Worm (Caenorhabditis elegans) whole organism, L1 larva: Measurements from ENCODE around the gene C14E2.6.

Source experiments
- C16A3.4 ChIP-seq: fragments of 150-350 bp; optimal IDR thresholded peaks from 2 replicates; lab custom pipeline; 2014; ENCODE audit warnings: missing biosample characterization, missing genetic modification characterization
- Y116A8C.19 ChIP-seq: sonication (generic microtip); optimal IDR thresholded peaks from 2 replicates; lab custom pipeline; 2016; ENCODE audit warnings: missing compliant biosample characterization, missing genetic modification characterization, borderline replicate concordance
- ama-1 ChIP-seq: fragments of 150-350 bp; optimal IDR thresholded peaks from 2 replicates; lab custom pipeline; 2014
- ceh-63 ChIP-seq: fragments of 200-800 bp; sonication (Bioruptor generic); optimal IDR thresholded peaks from 2 replicates; lab custom pipeline; 2018; ENCODE audit warnings: mild to moderate bottlenecking, missing genetic modification characterization, missing compliant biosample characterization
- ceh-82 ChIP-seq, 3 experiments: fragments of 150-350 bp in 1 of 3; sonication (generic microtip) in 2 of 3; optimal IDR thresholded peaks; 2 replicates each; lab custom pipeline; 2014 to 2017; ENCODE audit warnings: missing biosample characterization in 3 of 3, missing genetic modification characterization in 3 of 3
- dpl-1 ChIP-seq, 3 experiments: fragments of 150-350 bp in 2 of 3; sonication (generic microtip) in 1 of 3; optimal IDR thresholded peaks; 2 replicates each; lab custom pipeline; 2014 to 2017; ENCODE audit warnings: missing biosample characterization in 3 of 3, missing genetic modification characterization in 3 of 3, missing genetic modification reagents in 3 of 3
- efl-1 ChIP-seq, 4 experiments: fragments of 150-350 bp; optimal IDR thresholded peaks in 3 of 4; peaks in 1 of 4; 1 replicate in 1 of 4; 2 replicates in 3 of 4; lab custom pipeline; 2014; ENCODE audit warnings: missing biosample characterization in 2 of 4, missing genetic modification characterization in 2 of 4, missing genetic modification reagents in 2 of 4
- efl-3 ChIP-seq: fragments of 200-800 bp; sonication (Bioruptor generic); optimal IDR thresholded peaks from 2 replicates; lab custom pipeline; 2018; ENCODE audit warnings: mild to moderate bottlenecking, missing genetic modification characterization, missing compliant biosample characterization
- egl-13 ChIP-seq: sonication (generic microtip); optimal IDR thresholded peaks from 2 replicates; lab custom pipeline; 2016; ENCODE audit warnings: missing genotype, missing genetic modification reagents, missing genetic modification characterization, missing compliant biosample characterization
- egl-27 ChIP-seq, 2 experiments: fragments of 150-350 bp in 1 of 2; sonication (generic microtip); optimal IDR thresholded peaks; 3 replicates each; lab custom pipeline; 2017 to 2018; ENCODE audit warnings: missing biosample characterization in 2 of 2, missing genetic modification characterization in 2 of 2, missing genetic modification reagents in 2 of 2
- elt-2 ChIP-seq: sonication (generic microtip); optimal IDR thresholded peaks from 2 replicates; lab custom pipeline; 2016; ENCODE audit warnings: missing genetic modification characterization, mild to moderate bottlenecking, inconsistent platforms, missing compliant biosample characterization, missing genetic modification reagents
- elt-3 ChIP-seq, 6 experiments: fragments of 150-350 bp in 1 of 6; sonication (generic microtip); optimal IDR thresholded peaks; 2 replicates each; lab custom pipeline; 2017 to 2018; ENCODE audit warnings: missing biosample characterization in 6 of 6, missing genetic modification characterization in 6 of 6, inconsistent platforms in 1 of 6
- ets-5 ChIP-seq: fragments of 200-800 bp; sonication (Bioruptor generic); IDR thresholded peaks from 2 replicates; pipeline ENCODE4 v1.3.6; 2022; ENCODE audit warnings: missing genetic modification characterization, missing compliant biosample characterization
- fkh-10 ChIP-seq: sonication (generic microtip); optimal IDR thresholded peaks from 2 replicates; lab custom pipeline; 2017; ENCODE audit warnings: missing biosample characterization, missing genetic modification reagents, missing genetic modification characterization
- fos-1 ChIP-seq: fragments of 150-350 bp; optimal IDR thresholded peaks from 2 replicates; lab custom pipeline; 2014; ENCODE audit warnings: missing biosample characterization, missing genetic modification characterization
- grh-1 ChIP-seq: fragments of 200-800 bp; sonication (Bioruptor generic); IDR thresholded peaks from 2 replicates; pipeline ENCODE4 v1.3.6; 2022; ENCODE audit warnings: missing genetic modification reagents, missing genetic modification characterization, missing compliant biosample characterization
- hlh-17 ChIP-seq: fragments of 200-800 bp; sonication (Bioruptor generic); optimal IDR thresholded peaks from 2 replicates; lab custom pipeline; 2018; ENCODE audit warnings: missing genetic modification characterization, mild to moderate bottlenecking, missing compliant biosample characterization, moderate library complexity, borderline replicate concordance
- hpl-2 ChIP-seq: fragments of 150-350 bp; optimal IDR thresholded peaks from 2 replicates; lab custom pipeline; 2014; ENCODE audit warnings: missing biosample characterization, missing genetic modification reagents, missing genetic modification characterization
- lin-15B ChIP-seq: fragments of 150-350 bp; sonication (generic microtip); optimal IDR thresholded peaks from 3 replicates; lab custom pipeline; 2014; ENCODE audit warnings: missing biosample characterization, missing genetic modification characterization
- lin-35 ChIP-seq, 2 experiments: fragments of 150-350 bp; optimal IDR thresholded peaks; 2 replicates each; lab custom pipeline; 2014; ENCODE audit warnings: missing biosample characterization in 2 of 2, missing genetic modification characterization in 2 of 2, missing genetic modification reagents in 2 of 2
- lir-3 ChIP-seq: sonication (generic microtip); optimal IDR thresholded peaks from 2 replicates; lab custom pipeline; 2016; ENCODE audit warnings: mild to moderate bottlenecking, missing genetic modification characterization, moderate library complexity, missing compliant biosample characterization; ENCODE audit not compliant: poor library complexity
- lsy-2 ChIP-seq, 2 experiments: fragments of 150-350 bp; optimal IDR thresholded peaks; 2 replicates each; lab custom pipeline; 2014; ENCODE audit warnings: missing biosample characterization in 2 of 2, missing genetic modification characterization in 2 of 2
- mdl-1 ChIP-seq, 2 experiments: fragments of 150-350 bp; optimal IDR thresholded peaks; 2 replicates each; lab custom pipeline; 2014 to 2017; ENCODE audit warnings: missing biosample characterization in 2 of 2, missing genetic modification characterization in 2 of 2, inconsistent platforms in 1 of 2
- nhr-11 ChIP-seq: fragments of 150-350 bp; optimal IDR thresholded peaks from 2 replicates; lab custom pipeline; 2014; ENCODE audit warnings: missing biosample characterization, missing genetic modification characterization
- nhr-12 ChIP-seq: sonication (generic microtip); optimal IDR thresholded peaks from 2 replicates; lab custom pipeline; 2017; ENCODE audit warnings: missing biosample characterization, missing genetic modification characterization
- nhr-20 ChIP-seq: sonication (generic microtip); optimal IDR thresholded peaks from 2 replicates; lab custom pipeline; 2016; ENCODE audit warnings: mild to moderate bottlenecking, missing genetic modification characterization, missing compliant biosample characterization
- nhr-237 ChIP-seq: fragments of 150-350 bp; optimal IDR thresholded peaks from 2 replicates; lab custom pipeline; 2014; ENCODE audit warnings: missing biosample characterization, missing genetic modification characterization
- nhr-28 ChIP-seq: fragments of 150-350 bp; optimal IDR thresholded peaks from 2 replicates; lab custom pipeline; 2014; ENCODE audit warnings: missing biosample characterization, missing genetic modification characterization
- nhr-47 ChIP-seq: sonication (generic microtip); optimal IDR thresholded peaks from 2 replicates; lab custom pipeline; 2016; ENCODE audit warnings: mild to moderate bottlenecking, missing genetic modification characterization, moderate library complexity, missing compliant biosample characterization
- nhr-71 ChIP-seq: sonication (generic microtip); optimal IDR thresholded peaks from 2 replicates; lab custom pipeline; 2016; ENCODE audit warnings: mild to moderate bottlenecking, missing genetic modification characterization, moderate library complexity, missing compliant biosample characterization
- nhr-84 ChIP-seq: sonication (generic microtip); optimal IDR thresholded peaks from 2 replicates; lab custom pipeline; 2017; ENCODE audit warnings: missing biosample characterization, missing genetic modification characterization
- nhr-85 ChIP-seq: sonication (generic microtip); peaks from one replicate; lab custom pipeline; 2016; ENCODE audit warnings: missing genetic modification characterization, inconsistent platforms, missing compliant biosample characterization
- pqm-1 ChIP-seq: sonication (generic microtip); optimal IDR thresholded peaks from 3 replicates; lab custom pipeline; 2017; ENCODE audit warnings: missing biosample characterization, missing genetic modification characterization
- rnt-1 ChIP-seq: sonication (generic microtip); optimal IDR thresholded peaks from 2 replicates; lab custom pipeline; 2016; ENCODE audit warnings: mild to moderate bottlenecking, missing genetic modification characterization, moderate library complexity, missing compliant biosample characterization
- skn-1 ChIP-seq: fragments of 150-350 bp; optimal IDR thresholded peaks from 2 replicates; lab custom pipeline; 2014; ENCODE audit warnings: missing biosample characterization, missing genetic modification characterization
- snu-23 ChIP-seq: sonication (generic microtip); optimal IDR thresholded peaks from 2 replicates; lab custom pipeline; 2016; ENCODE audit warnings: missing genetic modification characterization, missing compliant biosample characterization
- sptf-1 ChIP-seq: fragments of 150-350 bp; optimal IDR thresholded peaks from 2 replicates; lab custom pipeline; 2014; ENCODE audit warnings: missing biosample characterization, missing genetic modification characterization
- tbx-2 ChIP-seq: sonication (generic microtip); optimal IDR thresholded peaks from 2 replicates; lab custom pipeline; 2016; ENCODE audit warnings: missing genetic modification characterization, missing compliant biosample characterization
- unc-130 ChIP-seq: fragments of 150-350 bp; optimal IDR thresholded peaks from 2 replicates; lab custom pipeline; 2017; ENCODE audit warnings: missing biosample characterization, missing genetic modification characterization, inconsistent platforms
- unc-62 ChIP-seq: fragments of 150-350 bp; optimal IDR thresholded peaks from 2 replicates; lab custom pipeline; 2014; ENCODE audit warnings: missing biosample characterization, missing genetic modification reagents, missing genetic modification characterization
- unc-86 ChIP-seq: sonication (generic microtip); optimal IDR thresholded peaks from 2 replicates; lab custom pipeline; 2016; ENCODE audit warnings: missing genetic modification characterization, missing compliant biosample characterization
- unc-98 ChIP-seq: fragments of 200-800 bp; sonication (Bioruptor generic); IDR thresholded peaks from 2 replicates; pipeline ENCODE4 v1.3.6; 2022; ENCODE audit warnings: missing genetic modification characterization, missing compliant biosample characterization
- xbp-1 ChIP-seq: sonication (generic microtip); optimal IDR thresholded peaks from 2 replicates; lab custom pipeline; 2016; ENCODE audit warnings: missing genetic modification characterization, missing compliant biosample characterization
- ztf-11 ChIP-seq, 2 experiments: sonication (generic microtip); optimal IDR thresholded peaks; 2 replicates each; lab custom pipeline; 2016 to 2017; ENCODE audit warnings: missing genetic modification characterization in 2 of 2, missing biosample characterization in 1 of 2, missing compliant biosample characterization in 1 of 2

The C14E2.6 gene

DNA sequence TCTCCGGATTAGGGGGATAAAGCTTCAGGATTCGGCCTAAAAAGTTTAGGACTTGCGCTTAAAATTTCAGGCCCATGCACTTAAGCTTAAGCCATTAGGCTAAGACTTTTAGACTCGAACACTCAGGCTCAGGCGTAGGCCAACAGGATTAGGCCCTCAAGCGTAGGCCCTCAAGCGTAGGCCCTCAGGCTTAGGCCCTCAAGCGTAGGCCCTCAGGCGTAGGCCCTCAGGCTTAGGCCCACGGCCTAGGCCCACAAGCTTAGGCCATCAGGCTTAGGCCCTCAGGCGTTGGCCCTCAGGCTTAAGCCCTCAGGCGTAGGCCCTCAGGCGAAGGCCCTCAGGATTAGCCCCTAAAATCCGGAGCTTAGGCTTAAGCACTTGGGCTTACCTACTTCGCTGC lies 20.7 kb upstream of the C14E2.6 start:
- no peak for TF ChIP-seq ceh-82 (tag; optimal IDR thresholded peaks at IDR 0.05; lab: Kevin White, UChicago)
- no peak for TF ChIP-seq ceh-63
- no peak for TF ChIP-seq tbx-2
- TF ChIP-seq lin-15B: no peak
- no peak for TF ChIP-seq pqm-1
- TF ChIP-seq hpl-2: no peak
- TF ChIP-seq nhr-11 (tag; lab: Kevin White, UChicago): no peak
- TF ChIP-seq efl-3: no peak
- no peak for TF ChIP-seq Y116A8C.19 (tag; lab: Kevin White, UChicago)
- no peak for TF ChIP-seq lir-3
- TF ChIP-seq nhr-85 (tag; lab: Kevin White, UChicago): no peak
- TF ChIP-seq, all 84 proteins: peak for 0

DNA sequence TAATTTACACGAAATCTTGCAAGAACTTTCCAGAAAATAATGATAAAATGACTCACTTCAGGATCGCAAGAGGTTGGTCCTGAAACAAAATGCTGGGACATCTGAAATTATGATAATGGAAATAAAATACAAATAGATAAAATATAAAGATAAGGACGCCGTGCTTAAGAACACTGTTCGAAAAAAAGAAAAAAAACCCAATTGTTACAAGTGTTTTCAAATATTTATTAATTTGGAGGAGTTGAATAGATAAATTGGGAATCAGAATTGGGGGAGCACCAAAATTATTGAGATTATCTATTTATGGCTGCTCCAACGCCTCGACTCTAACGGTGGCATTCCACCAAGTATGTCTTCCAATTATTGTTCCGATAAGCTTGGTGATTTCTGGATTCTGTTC lies 18.7 kb upstream of the C14E2.6 start, which contains the start of gene ceh-41:
Gene ceh-41, minus strand, starts transcription at position 101 of the 400 bp plus-strand sequence.
- TF ChIP-seq lin-15B (no peak), ets-5 (GFP tag; lab: Robert Waterston, UW) (no peak), efl-1 (optimal IDR thresholded peaks at IDR 0.05; lab: Kevin White, UChicago) (no peak), efl-1 (GFP tag; optimal IDR thresholded peaks at IDR 0.05 in 1 of 2; lab: Kevin White, UChicago) (peak in 1 of 2 experiments; percentile 17)

DNA sequence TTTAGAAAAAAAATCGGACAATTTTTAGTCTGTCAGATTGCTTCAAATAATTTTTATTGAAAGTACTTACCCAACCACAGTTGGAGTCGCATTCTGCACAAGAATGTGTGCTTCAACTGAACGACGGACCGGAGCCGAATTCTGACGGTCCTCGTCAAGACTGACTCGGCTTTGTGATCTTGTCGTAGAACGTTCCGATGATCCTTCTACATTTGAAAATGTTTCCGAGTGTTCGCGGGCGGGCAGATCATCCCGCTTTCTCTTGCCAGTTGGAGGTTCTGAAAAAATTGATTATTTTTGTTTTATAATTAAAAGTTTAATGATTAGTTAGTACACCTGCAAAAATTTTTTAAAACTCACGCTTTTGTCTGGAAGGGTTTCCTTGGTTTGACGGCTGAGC lies 17.8 kb upstream of the C14E2.6 start:
- no peak for TF ChIP-seq nhr-84 (tag; lab: Kevin White, UChicago)
- no peak for TF ChIP-seq dpl-1 (GFP tag; optimal IDR thresholded peaks at IDR 0.05; lab: Kevin White, UChicago)
- TF ChIP-seq fos-1: no peak
- no peak for TF ChIP-seq hpl-2
- TF ChIP-seq unc-62: no peak
- TF ChIP-seq nhr-12 (tag; lab: Kevin White, UChicago): no peak

DNA sequence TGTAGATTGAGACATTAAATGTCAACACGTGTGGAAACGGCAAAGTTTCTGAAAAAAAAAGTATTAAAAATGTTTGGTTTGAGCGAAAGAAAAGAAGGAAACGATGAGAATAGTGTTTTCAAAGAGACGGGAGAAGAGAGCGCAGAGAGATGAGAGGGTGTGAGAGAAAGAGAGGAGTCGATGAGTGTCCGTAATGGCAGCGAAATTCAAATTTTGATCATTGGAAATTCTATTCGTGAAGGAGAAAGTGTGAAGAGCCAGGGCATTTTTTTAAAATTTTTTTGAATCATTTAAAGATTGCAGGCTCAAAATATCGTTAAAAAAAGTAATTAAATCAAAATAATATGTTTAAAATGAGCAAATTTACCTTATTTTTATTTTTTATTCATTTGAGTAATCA lies 15.7 kb upstream of the C14E2.6 start, which contains the start of gene T26C11.4:
Gene T26C11.4, minus strand, starts transcription at position 54 of the 400 bp plus-strand sequence.
- no peak for TF ChIP-seq sptf-1 (tag; lab: Kevin White, UChicago)
- peak; percentile 6 for TF ChIP-seq egl-13
- peak; percentile 50 for TF ChIP-seq snu-23 (GFP tag; lab: Kevin White, UChicago)
- peak; percentile 21 for TF ChIP-seq rnt-1 (tag; lab: Kevin White, UChicago)
- TF ChIP-seq nhr-71: peak; percentile 36
- peak in 1 of 2 experiments; percentile 76 for TF ChIP-seq efl-1 (optimal IDR thresholded peaks at IDR 0.05; lab: Kevin White, UChicago)
- peak; percentile 77 to 97 for TF ChIP-seq efl-1 (GFP tag; optimal IDR thresholded peaks at IDR 0.05 in 1 of 2; lab: Kevin White, UChicago)
- peak; percentile 54 for TF ChIP-seq skn-1 (tag; lab: Kevin White, UChicago)
- TF ChIP-seq dpl-1 (GFP tag; optimal IDR thresholded peaks at IDR 0.05; lab: Kevin White, UChicago): peak; percentile 67 to 77 (median 72)
- TF ChIP-seq tbx-2: peak; percentile 8
- peak; percentile 24 to 29 for TF ChIP-seq lsy-2 (tag; optimal IDR thresholded peaks at IDR 0.05; lab: Kevin White, UChicago)
- no peak for TF ChIP-seq grh-1 (GFP tag; lab: Robert Waterston, UW)
- peak in 1 of 3 experiments; percentile 38 for TF ChIP-seq ceh-82 (tag; optimal IDR thresholded peaks at IDR 0.05; lab: Kevin White, UChicago)
- no peak for TF ChIP-seq egl-27 (tag; optimal IDR thresholded peaks at IDR 0.05; lab: Kevin White, UChicago)
- peak; percentile 3 for TF ChIP-seq xbp-1 (tag; lab: Kevin White, UChicago)
- no peak for TF ChIP-seq unc-86 (tag; lab: Kevin White, UChicago)
- peak; percentile 47 for TF ChIP-seq nhr-47 (tag; lab: Kevin White, UChicago)
- peak; percentile 14 for TF ChIP-seq nhr-20
- TF ChIP-seq lin-35 (GFP tag; optimal IDR thresholded peaks at IDR 0.05; lab: Kevin White, UChicago): peak; percentile 49 to 88
- TF ChIP-seq, all 84 proteins: peak for 14

DNA sequence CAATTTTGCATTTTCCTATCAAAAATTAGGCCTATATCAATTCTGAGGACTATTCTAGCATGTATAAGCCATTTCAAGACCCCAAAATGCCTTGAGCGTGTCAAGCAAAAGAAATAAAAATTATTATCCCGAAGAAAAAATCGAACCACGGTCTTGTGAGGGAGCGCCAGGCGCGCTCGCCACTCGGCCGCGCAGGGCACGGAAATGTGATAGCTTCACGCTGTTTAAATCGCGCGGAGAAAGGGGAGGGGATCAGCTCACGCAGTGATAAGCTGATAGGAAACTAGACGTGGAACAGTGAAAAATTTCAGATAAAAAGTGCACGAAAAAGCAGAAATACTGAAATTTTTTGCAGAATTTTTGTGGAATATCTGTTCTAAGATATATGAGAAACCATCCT lies 7.9 kb upstream of the C14E2.6 start:
- TF ChIP-seq lin-15B: no peak
- no peak for TF ChIP-seq nhr-237 (tag; lab: Kevin White, UChicago)
- TF ChIP-seq elt-3 (tag; optimal IDR thresholded peaks at IDR 0.05; lab: Kevin White, UChicago): peak in 1 of 6 experiments; percentile 22
- no peak for TF ChIP-seq unc-130 (tag; lab: Kevin White, UChicago)
- TF ChIP-seq efl-3: no peak
- TF ChIP-seq nhr-28 (tag; lab: Kevin White, UChicago): no peak
- TF ChIP-seq efl-1 (optimal IDR thresholded peaks at IDR 0.05; lab: Kevin White, UChicago): peak in 1 of 2 experiments; percentile 21
- TF ChIP-seq efl-1 (GFP tag; optimal IDR thresholded peaks at IDR 0.05 in 1 of 2; lab: Kevin White, UChicago): no peak
- TF ChIP-seq xbp-1 (tag; lab: Kevin White, UChicago): peak; percentile 6
- TF ChIP-seq ztf-11 (tag; optimal IDR thresholded peaks at IDR 0.05; lab: Kevin White, UChicago): peak in 1 of 2 experiments; percentile 36
- no peak for TF ChIP-seq nhr-84 (tag; lab: Kevin White, UChicago)
- TF ChIP-seq mdl-1 (tag; optimal IDR thresholded peaks at IDR 0.05; lab: Kevin White, UChicago): peak in 1 of 2 experiments; percentile 15
- TF ChIP-seq nhr-71: peak; percentile 62
- no peak for TF ChIP-seq ama-1 (lab: Kevin White, UChicago)
- TF ChIP-seq fkh-10 (GFP tag; lab: Kevin White, UChicago): no peak
- TF ChIP-seq unc-98: no peak
- TF ChIP-seq pqm-1: no peak
- no peak for TF ChIP-seq nhr-85 (tag; lab: Kevin White, UChicago)
- TF ChIP-seq hlh-17 (GFP tag; lab: Kevin White, UChicago): no peak
- TF ChIP-seq C16A3.4 (tag; lab: Kevin White, UChicago): peak; percentile 35
- TF ChIP-seq elt-2 (tag; lab: Kevin White, UChicago): peak; percentile 32
